Fruit fly (Drosophila melanogaster) whole organism, embryonic: ENCODE data around the gene SIFaR.

Experiments
- Atf6 ChIP-seq: fragments of 200-800 bp; sonication (Bioruptor generic); IDR thresholded peaks from 2 replicates; pipeline ENCODE4 v1.3.6; 2022; ENCODE audit warnings: missing biosample characterization, missing genetic modification characterization
- B-H1 ChIP-seq: fragments of 200-800 bp; sonication (Bioruptor generic); IDR thresholded peaks from 3 replicates; pipeline ENCODE4 v1.3.6; 2022; ENCODE audit warnings: missing biosample characterization, missing genetic modification characterization
- Bteb2 ChIP-seq: fragments of 200-800 bp; sonication (Bioruptor generic); optimal IDR thresholded peaks from 2 replicates; lab custom pipeline; 2016; ENCODE audit warnings: missing biosample characterization, missing genetic modification characterization
- C15 ChIP-seq: fragments of 200-800 bp; sonication (Bioruptor generic); IDR thresholded peaks from 3 replicates; pipeline ENCODE4 v1.3.6; 2022; ENCODE audit warnings: missing biosample characterization, missing genetic modification characterization
- CG10959 ChIP-seq: fragments of 200-800 bp; sonication (Bioruptor generic); IDR thresholded peaks from 2 replicates; pipeline ENCODE4 v1.3.6; 2022; ENCODE audit warnings: missing biosample characterization, missing genetic modification characterization
- CG11093 ChIP-seq: fragments of 200-800 bp; sonication (Bioruptor generic); IDR thresholded peaks from 3 replicates; pipeline ENCODE4 v1.3.6; 2022; ENCODE audit warnings: missing biosample characterization, missing genetic modification characterization
- CG12219 ChIP-seq: fragments of 200-800 bp; sonication (Bioruptor generic); optimal IDR thresholded peaks from 3 replicates; lab custom pipeline; 2018; ENCODE audit warnings: missing biosample characterization, mild to moderate bottlenecking, missing genetic modification characterization
- CG12391 ChIP-seq: fragments of 200-800 bp; sonication (Bioruptor generic); optimal IDR thresholded peaks from 3 replicates; lab custom pipeline; 2018; ENCODE audit warnings: missing biosample characterization, mild to moderate bottlenecking, missing genetic modification characterization, moderate library complexity
- CG13424 ChIP-seq: fragments of 200-800 bp; sonication (Bioruptor generic); optimal IDR thresholded peaks from 2 replicates; lab custom pipeline; 2019; ENCODE audit warnings: missing biosample characterization, mild to moderate bottlenecking, missing genetic modification characterization, moderate library complexity
- CG13894 ChIP-seq: fragments of 200-800 bp; sonication (Bioruptor generic); optimal IDR thresholded peaks from 3 replicates; lab custom pipeline; 2018; ENCODE audit warnings: missing biosample characterization, mild to moderate bottlenecking, missing genetic modification characterization, moderate library complexity
- CG14050 ChIP-seq: fragments of 200-800 bp; sonication (Bioruptor generic); IDR thresholded peaks from 3 replicates; pipeline ENCODE4 v1.3.6; 2022; ENCODE audit warnings: missing biosample characterization, missing genetic modification characterization
- CG14667 ChIP-seq: fragments of 200-800 bp; sonication (Bioruptor generic); IDR thresholded peaks from 2 replicates; pipeline ENCODE4 v1.3.6; 2022; ENCODE audit warnings: missing biosample characterization, missing genetic modification characterization
- CG1602 ChIP-seq: fragments of 200-800 bp; sonication (Bioruptor generic); optimal IDR thresholded peaks from 3 replicates; lab custom pipeline; 2016; ENCODE audit warnings: missing biosample characterization, missing genetic modification characterization
- CG17829 ChIP-seq: fragments of 200-800 bp; optimal IDR thresholded peaks from 2 replicates; lab custom pipeline; 2019; ENCODE audit warnings: missing biosample characterization, mild to moderate bottlenecking, missing genetic modification characterization, moderate library complexity
- CG18599 ChIP-seq: fragments of 200-800 bp; sonication (Bioruptor generic); optimal IDR thresholded peaks from 3 replicates; lab custom pipeline; 2017; ENCODE audit warnings: missing biosample characterization, missing genetic modification characterization, mild to moderate bottlenecking, moderate library complexity, missing genetic modification reagents
- CG31388 ChIP-seq: fragments of 200-800 bp; sonication (Bioruptor generic); optimal IDR thresholded peaks from 2 replicates; lab custom pipeline; 2016; ENCODE audit warnings: missing biosample characterization, missing genetic modification characterization
- CG3281 ChIP-seq: fragments of 200-800 bp; sonication (Bioruptor generic); optimal IDR thresholded peaks from 3 replicates; lab custom pipeline; 2017; ENCODE audit warnings: missing biosample characterization, mild to moderate bottlenecking, missing genetic modification characterization
- CG33557 ChIP-seq: fragments of 200-800 bp; sonication (Bioruptor generic); optimal IDR thresholded peaks from 2 replicates; lab custom pipeline; 2019; ENCODE audit warnings: missing biosample characterization, mild to moderate bottlenecking, missing genetic modification characterization, moderate library complexity
- CG4707 ChIP-seq: fragments of 200-800 bp; sonication (Bioruptor generic); optimal IDR thresholded peaks from 2 replicates; lab custom pipeline; 2018; ENCODE audit warnings: missing biosample characterization, mild to moderate bottlenecking, missing genetic modification characterization, moderate library complexity
- CG5180 ChIP-seq: fragments of 200-800 bp; sonication (Bioruptor generic); optimal IDR thresholded peaks from 3 replicates; lab custom pipeline; 2017; ENCODE audit warnings: missing biosample characterization, missing genetic modification characterization, mild to moderate bottlenecking, moderate library complexity, missing genetic modification reagents
- CG6854 ChIP-seq: fragments of 200-800 bp; sonication (Bioruptor generic); optimal IDR thresholded peaks from 3 replicates; lab custom pipeline; 2017; ENCODE audit warnings: missing biosample characterization, mild to moderate bottlenecking, missing genetic modification characterization
- CkIIα-i1 ChIP-seq: fragments of 200-800 bp; sonication (Bioruptor generic); IDR thresholded peaks from 2 replicates; pipeline ENCODE4 v1.3.6; 2022; ENCODE audit warnings: missing biosample characterization, missing genetic modification characterization
- D ChIP-seq, 2 experiments: fragments of 200-800 bp in 1 of 2; fragments of >200 bp in 1 of 2; sonication (Bioruptor generic) in 1 of 2; optimal IDR thresholded peaks; 2 replicates in 1 of 2; 3 replicates in 1 of 2; lab custom pipeline; 2017; ENCODE audit warnings: mild to moderate bottlenecking in 1 of 2, missing biosample characterization in 1 of 2, missing genetic modification characterization in 1 of 2, missing genetic modification reagents in 1 of 2
- Doc3 ChIP-seq: fragments of 200-800 bp; sonication (Bioruptor generic); IDR thresholded peaks from 3 replicates; pipeline ENCODE4 v1.3.6; 2022; ENCODE audit warnings: missing biosample characterization, missing genetic modification characterization; ENCODE audit not compliant: partially characterized antibody
- Dp ChIP-seq: fragments of 200-800 bp; sonication (Bioruptor generic); optimal IDR thresholded peaks from 2 replicates; lab custom pipeline; 2018; ENCODE audit warnings: missing biosample characterization, mild to moderate bottlenecking, missing genetic modification characterization, moderate library complexity
- Ets65A ChIP-seq: fragments of 200-800 bp; sonication (Bioruptor generic); peaks from one replicate; lab custom pipeline; 2016; ENCODE audit warnings: missing biosample characterization, missing genetic modification characterization
- HLH3B ChIP-seq: fragments of 200-800 bp; sonication (Bioruptor generic); IDR thresholded peaks from 2 replicates; pipeline ENCODE4 v1.3.6; 2022; ENCODE audit warnings: missing biosample characterization, missing genetic modification characterization
- Lpt ChIP-seq: fragments of >200 bp; optimal IDR thresholded peaks from 2 replicates; lab custom pipeline; 2018; ENCODE audit warnings: missing biosample characterization, missing genetic modification characterization
- Neu2 ChIP-seq: fragments of 200-800 bp; sonication (Bioruptor generic); optimal IDR thresholded peaks from 3 replicates; lab custom pipeline; 2016; ENCODE audit warnings: missing biosample characterization, missing genetic modification characterization, borderline replicate concordance
- Oaz ChIP-seq: fragments of 200-800 bp; sonication (Bioruptor generic); IDR thresholded peaks from 2 replicates; pipeline ENCODE4 v1.3.6; 2022; ENCODE audit warnings: missing biosample characterization, missing genetic modification characterization
- Six4 ChIP-seq: fragments of 200-800 bp; sonication (Bioruptor generic); optimal IDR thresholded peaks from 2 replicates; lab custom pipeline; 2016; ENCODE audit warnings: missing biosample characterization, missing genetic modification characterization
- Sry-δ ChIP-seq: fragments of 200-800 bp; sonication (Bioruptor generic); optimal IDR thresholded peaks from 2 replicates; lab custom pipeline; 2016; ENCODE audit warnings: missing biosample characterization, missing genetic modification characterization
- Stat92E ChIP-seq, 3 experiments: fragments of >200 bp in 2 of 3; fragments of 200-800 bp in 1 of 3; sonication (Bioruptor generic) in 1 of 3; optimal IDR thresholded peaks; 2 replicates each; lab custom pipeline; 2017 to 2019; ENCODE audit warnings: missing biosample characterization in 3 of 3, missing genetic modification characterization in 3 of 3, mild to moderate bottlenecking in 1 of 3, moderate library complexity in 1 of 3
- abd-A ChIP-seq: fragments of 200-800 bp; sonication (Bioruptor generic); optimal IDR thresholded peaks from 3 replicates; lab custom pipeline; 2019; ENCODE audit warnings: missing biosample characterization, mild to moderate bottlenecking, missing genetic modification characterization, moderate library complexity
- bab2 ChIP-seq: fragments of 200-800 bp; sonication (Bioruptor generic); optimal IDR thresholded peaks from 2 replicates; lab custom pipeline; 2016; ENCODE audit warnings: missing biosample characterization, missing genetic modification characterization
- cas ChIP-seq: fragments of 200-800 bp; sonication (Bioruptor generic); IDR thresholded peaks from 2 replicates; pipeline ENCODE4 v1.3.6; 2022; ENCODE audit warnings: missing biosample characterization, missing genetic modification characterization
- corto ChIP-seq: fragments of 200-800 bp; sonication (Bioruptor generic); optimal IDR thresholded peaks from 2 replicates; lab custom pipeline; 2016; ENCODE audit warnings: missing biosample characterization, mild to moderate bottlenecking, missing genetic modification characterization, moderate library complexity
- crol ChIP-seq: fragments of 200-800 bp; sonication (Bioruptor generic); IDR thresholded peaks from 2 replicates; pipeline ENCODE4 v1.3.6; 2022; ENCODE audit warnings: missing biosample characterization, missing genetic modification characterization
- fd64A ChIP-seq: fragments of 200-800 bp; sonication (Bioruptor generic); optimal IDR thresholded peaks from 3 replicates; lab custom pipeline; 2018; ENCODE audit warnings: missing biosample characterization, mild to moderate bottlenecking, missing genetic modification characterization
- gcm ChIP-seq: fragments of 200-800 bp; sonication (Bioruptor generic); optimal IDR thresholded peaks from 2 replicates; lab custom pipeline; 2019; ENCODE audit warnings: missing biosample characterization, mild to moderate bottlenecking, missing genetic modification characterization, moderate library complexity
- gfzf ChIP-seq: fragments of 200-800 bp; sonication (Bioruptor generic); optimal IDR thresholded peaks from 2 replicates; lab custom pipeline; 2016; ENCODE audit warnings: missing biosample characterization, mild to moderate bottlenecking, missing genetic modification characterization, moderate library complexity
- grau ChIP-seq: fragments of 200-800 bp; optimal IDR thresholded peaks from 3 replicates; lab custom pipeline; 2019; ENCODE audit warnings: missing biosample characterization, mild to moderate bottlenecking, missing genetic modification characterization, moderate library complexity
- jigr1 ChIP-seq: fragments of 200-800 bp; sonication (Bioruptor generic); IDR thresholded peaks from 3 replicates; pipeline ENCODE4 v1.3.6; 2022; ENCODE audit warnings: missing biosample characterization, missing genetic modification characterization
- lab ChIP-seq: fragments of 200-800 bp; sonication (Bioruptor generic); optimal IDR thresholded peaks from 3 replicates; lab custom pipeline; 2017; ENCODE audit warnings: missing biosample characterization, missing genetic modification characterization, mild to moderate bottlenecking, moderate library complexity, missing genetic modification reagents
- nerfin-2 ChIP-seq: fragments of 200-800 bp; sonication (Bioruptor generic); IDR thresholded peaks from 2 replicates; pipeline ENCODE4 v1.3.6; 2022; ENCODE audit warnings: missing biosample characterization, missing genetic modification characterization; ENCODE audit not compliant: partially characterized antibody
- pum ChIP-seq: fragments of 200-800 bp; sonication (Bioruptor generic); optimal IDR thresholded peaks from 2 replicates; lab custom pipeline; 2016; ENCODE audit warnings: missing biosample characterization, missing genetic modification characterization
- ranshi ChIP-seq: fragments of 200-800 bp; sonication (Bioruptor generic); IDR thresholded peaks from 2 replicates; pipeline ENCODE4 v1.3.6; 2022; ENCODE audit warnings: missing biosample characterization, missing genetic modification characterization
- row ChIP-seq: fragments of 200-800 bp; sonication (Bioruptor generic); IDR thresholded peaks from 3 replicates; pipeline ENCODE4 v1.3.6; 2022; ENCODE audit warnings: missing biosample characterization, missing genetic modification characterization
- shn ChIP-seq: fragments of 200-800 bp; sonication (Bioruptor generic); optimal IDR thresholded peaks from 3 replicates; lab custom pipeline; 2016; ENCODE audit warnings: missing biosample characterization, missing genetic modification characterization
- toy ChIP-seq: fragments of 200-800 bp; sonication (Bioruptor generic); IDR thresholded peaks from 2 replicates; pipeline ENCODE4 v1.3.6; 2022; ENCODE audit warnings: missing biosample characterization, missing genetic modification characterization

SIFaR gene

DNA sequence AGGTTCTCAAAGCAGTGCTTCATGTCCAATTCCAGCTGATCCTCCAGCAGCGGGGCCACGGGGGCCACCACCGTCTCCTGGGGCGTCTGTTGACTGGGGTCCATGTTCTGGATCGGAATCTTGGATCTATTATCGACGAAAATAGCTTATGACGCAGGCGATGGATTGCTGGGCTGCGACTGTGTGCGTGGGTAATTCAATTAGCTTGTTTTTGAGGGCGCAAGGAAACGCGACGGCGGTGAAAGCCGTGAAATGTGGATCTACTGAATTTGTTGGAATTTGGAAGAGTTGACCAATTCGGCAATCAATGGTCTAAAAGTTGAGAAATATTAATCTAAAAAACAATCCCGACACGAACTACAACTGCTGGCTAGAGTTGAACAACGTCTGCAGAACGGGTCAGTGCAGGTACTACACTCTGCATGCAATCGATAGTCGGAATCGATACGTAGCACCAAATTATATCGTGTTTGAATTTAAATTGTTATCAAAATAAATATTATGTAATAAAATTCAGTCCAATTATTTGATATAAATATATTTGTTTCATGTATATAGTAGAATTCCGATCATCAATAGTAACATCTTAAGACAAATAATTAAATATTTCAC is 20.3 kb downstream of the SIFaR start, which contains the start of gene CG3308 (continued):
- peak; percentile 97 for TF ChIP-seq Dp
- TF ChIP-seq CG31388 (GFP tag; lab: Kevin White, UChicago) = no peak
- no peak for TF ChIP-seq C15 (GFP tag; lab: Robert Waterston, UW)
- TF ChIP-seq Neu2 (GFP tag; lab: Kevin White, UChicago) = no peak
- no peak for TF ChIP-seq gfzf
- TF ChIP-seq Bteb2 (GFP tag; lab: Kevin White, UChicago) = no peak
- TF ChIP-seq abd-A = peak; percentile 4
- peak; percentile 20; the same call in 1 of the 3 replicates for TF ChIP-seq row (GFP tag; lab: Robert Waterston, UW)
- peak; percentile 72 for TF ChIP-seq CG13894 (tag; lab: Kevin White, UChicago)
- TF ChIP-seq CG6854 (GFP tag; lab: Kevin White, UChicago) = no peak
- no peak for TF ChIP-seq fd64A (GFP tag; lab: Kevin White, UChicago)
- peak; percentile 74 for TF ChIP-seq nerfin-2 (GFP tag; lab: Robert Waterston, UW)
- TF ChIP-seq crol = no peak
- no peak for TF ChIP-seq shn (GFP tag; lab: Kevin White, UChicago)
- TF ChIP-seq bab2 (GFP tag; lab: Kevin White, UChicago) = no peak
- TF ChIP-seq toy (GFP tag; lab: Robert Waterston, UW) = no peak
- peak; percentile 87 for TF ChIP-seq Sry-δ (GFP tag; lab: Kevin White, UChicago)
- TF ChIP-seq Doc3 = peak; percentile 66; the same call in 2 of the 3 replicates
- TF ChIP-seq Ets65A (GFP tag; lab: Kevin White, UChicago) = no peak
- no peak for TF ChIP-seq CG4707 (GFP tag; lab: Kevin White, UChicago)
- no peak for TF ChIP-seq Six4 (GFP tag; lab: Kevin White, UChicago)
- TF ChIP-seq CG33557 (GFP tag; lab: Kevin White, UChicago) = no peak
- no peak for TF ChIP-seq CG14667 (GFP tag; lab: Robert Waterston, UW)
- no peak for TF ChIP-seq B-H1 (GFP tag; lab: Robert Waterston, UW)
- TF ChIP-seq pum (GFP tag; lab: Kevin White, UChicago) = peak; percentile 24
- TF ChIP-seq CG12219 (GFP tag; lab: Kevin White, UChicago) = no peak
- TF ChIP-seq CG3281 = peak; percentile 14
- no peak for TF ChIP-seq ranshi (GFP tag; lab: Robert Waterston, UW)
- no peak for TF ChIP-seq cas (GFP tag; lab: Robert Waterston, UW)
- TF ChIP-seq Lpt (GFP tag; lab: Kevin White, UChicago) = no peak
- TF ChIP-seq CkIIα-i1 (GFP tag; lab: Robert Waterston, UW) = no peak
- TF ChIP-seq Atf6 (GFP tag; lab: Robert Waterston, UW) = no peak
- TF ChIP-seq grau (tag; lab: Kevin White, UChicago) = no peak
- TF ChIP-seq lab (GFP tag; lab: Kevin White, UChicago) = peak; percentile 67
- TF ChIP-seq CG14050 = 0 out of 3 replicates have a peak, but pooled peaks have one; percentile 10
- peak; percentile 33 for TF ChIP-seq CG18599 (GFP tag; lab: Kevin White, UChicago)
- no peak for TF ChIP-seq corto
- TF ChIP-seq CG13424 (tag; lab: Kevin White, UChicago) = no peak
- no peak for TF ChIP-seq CG11093 (GFP tag; lab: Robert Waterston, UW)
- no peak for TF ChIP-seq Stat92E (GFP tag; optimal IDR thresholded peaks at IDR 0.05; lab: Kevin White, UChicago)
- peak; percentile 54 for TF ChIP-seq CG17829 (tag; lab: Kevin White, UChicago)
- no peak for TF ChIP-seq CG5180
- TF ChIP-seq Oaz (GFP tag; lab: Robert Waterston, UW) = no peak
- TF ChIP-seq D (optimal IDR thresholded peaks at IDR 0.05; lab: Kevin White, UChicago) = no peak
- TF ChIP-seq D (GFP tag; optimal IDR thresholded peaks at IDR 0.05; lab: Kevin White, UChicago) = no peak
- peak; percentile 6 for TF ChIP-seq gcm (GFP tag; lab: Kevin White, UChicago)
- no peak for TF ChIP-seq CG10959 (GFP tag; lab: Robert Waterston, UW)
- TF ChIP-seq CG12391 (tag; lab: Kevin White, UChicago) = peak; percentile 30
- no peak for TF ChIP-seq jigr1 (GFP tag; lab: Robert Waterston, UW)
- peak; percentile 25 for TF ChIP-seq CG1602 (GFP tag; lab: Kevin White, UChicago)
- TF ChIP-seq HLH3B (GFP tag; lab: Robert Waterston, UW) = no peak
